Fruit fly (Drosophila melanogaster): ENCODE data around the gene lectin-29Ca.
A peak's percentile ranks its signal among the peaks of the same experiment; 100 is the strongest.

lectin-29Ca gene

DNA sequence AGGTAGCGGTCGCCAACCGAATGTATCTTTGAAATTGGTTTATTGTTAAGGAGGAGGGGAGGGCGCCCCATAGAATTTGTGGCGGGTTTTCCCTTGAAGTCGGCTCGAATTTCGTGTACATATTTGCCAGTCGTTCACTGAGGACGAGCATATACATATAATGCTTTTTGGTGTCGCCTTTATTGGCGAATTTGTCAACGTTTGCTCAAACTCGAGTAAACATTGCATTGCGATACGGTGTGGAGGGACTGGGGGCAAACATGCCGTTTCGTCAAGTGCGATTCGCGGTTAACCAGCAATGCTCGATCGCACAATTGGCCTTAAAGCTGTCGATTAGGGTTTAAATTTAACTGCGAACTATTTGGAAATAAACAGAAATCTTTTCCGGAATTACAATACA lies 23.5 kb upstream of the lectin-29Ca start:
- peak; percentile 34 for TF ChIP-seq fkh (GFP tag; optimal IDR thresholded peaks at IDR 0.05)
- peak; percentile 52 for TF ChIP-seq Eip78C (GFP tag)
- no peak for TF ChIP-seq CG6163 (GFP tag; IDR thresholded peaks at IDR 0.05)
- peak; percentile 4 for TF ChIP-seq Blimp-1 (GFP tag; optimal IDR thresholded peaks at IDR 0.05)
- TF ChIP-seq vri (GFP tag; optimal IDR thresholded peaks at IDR 0.05) = peak; percentile 20
- TF ChIP-seq svp (GFP tag) = peak; percentile 31
- no peak for TF ChIP-seq Eip75B (GFP tag; optimal IDR thresholded peaks at IDR 0.05)
- peak; percentile 23 for TF ChIP-seq esn (GFP tag; optimal IDR thresholded peaks at IDR 0.05)

DNA sequence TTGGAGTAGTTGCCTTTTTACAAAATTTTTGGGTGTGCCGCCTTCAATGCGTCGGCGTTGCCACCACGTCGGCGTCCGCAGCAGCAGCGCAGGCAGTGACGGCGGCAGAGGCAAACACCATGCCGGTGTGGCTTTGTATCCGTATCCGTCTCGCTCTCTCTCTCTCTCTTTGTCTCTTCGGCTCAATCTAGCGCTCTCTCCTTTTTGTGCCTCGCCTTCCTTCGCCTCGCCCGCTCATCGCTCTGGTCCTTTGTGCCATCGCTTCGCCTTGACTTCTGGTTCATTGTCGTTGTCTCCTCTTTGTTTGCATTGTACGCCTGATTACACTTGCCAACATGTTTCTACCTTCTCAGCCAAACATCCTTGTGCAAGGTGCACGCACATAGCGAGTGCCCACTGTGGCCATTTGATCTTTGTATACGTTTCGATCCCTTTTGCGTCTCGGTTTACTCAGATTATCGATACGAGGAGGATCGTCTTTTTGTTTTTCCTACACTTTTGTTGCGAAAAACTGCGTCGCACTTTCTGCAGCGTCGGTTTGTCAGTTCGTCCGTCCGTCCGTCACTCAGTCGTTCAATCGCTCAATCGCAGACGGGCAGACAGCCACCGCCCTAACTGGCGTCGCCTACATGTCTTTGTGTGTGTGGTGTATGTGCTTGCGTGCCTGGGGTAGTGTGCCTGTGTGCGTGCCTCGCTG lies 22.4 kb upstream of the lectin-29Ca start:
- TF ChIP-seq salr (GFP tag; optimal IDR thresholded peaks at IDR 0.05) (peak; percentile 32 to 63), CG10669 (GFP tag; optimal IDR thresholded peaks at IDR 0.05) (peak; percentile 77), achi (GFP tag; optimal IDR thresholded peaks at IDR 0.05) (peak; percentile 72), CG34406 (GFP tag; optimal IDR thresholded peaks at IDR 0.05) (peak; percentile 56), Sox15 (GFP tag; optimal IDR thresholded peaks at IDR 0.05) (peak; percentile 7), CG3032 (tag; optimal IDR thresholded peaks at IDR 0.05) (peak; percentile 63), fd85E (GFP tag; optimal IDR thresholded peaks at IDR 0.05) (peak; percentile 62), Met (GFP tag; optimal IDR thresholded peaks at IDR 0.05) (peak; percentile 80), Ets21C (GFP tag; optimal IDR thresholded peaks at IDR 0.05) (peak; percentile 60), Sox14 (GFP tag; optimal IDR thresholded peaks at IDR 0.05) (peak; percentile 98), CG32006 (GFP tag; optimal IDR thresholded peaks at IDR 0.05) (peak; percentile 65), Hr39 (GFP tag; optimal IDR thresholded peaks at IDR 0.05) (peak; percentile 78), CG7368 (GFP tag; optimal IDR thresholded peaks at IDR 0.05) (peak; percentile 60), CG31627 (GFP tag; optimal IDR thresholded peaks at IDR 0.05) (peak; percentile 73), fd59A (GFP tag; optimal IDR thresholded peaks at IDR 0.05) (peak; percentile 65), Sox102F (GFP tag; optimal IDR thresholded peaks at IDR 0.05) (peak; percentile 88), CG8119 (GFP tag; IDR thresholded peaks at IDR 0.05) (peak; percentile 55; the same call in 2 of the 3 replicates), Blimp-1 (GFP tag; optimal IDR thresholded peaks at IDR 0.05) (peak; percentile 29), CG11294 (GFP tag; IDR thresholded peaks at IDR 0.05) (peak; percentile 51; the same call in 1 of the 2 replicates), cyc (GFP tag; optimal IDR thresholded peaks at IDR 0.05) (peak; percentile 72), pdm3 (GFP tag; optimal IDR thresholded peaks at IDR 0.05) (peak; percentile 75), Eip75B (GFP tag; optimal IDR thresholded peaks at IDR 0.05) (peak; percentile 89), vri (GFP tag; optimal IDR thresholded peaks at IDR 0.05) (peak; percentile 55), CG16779 (tag; optimal IDR thresholded peaks at IDR 0.05) (peak; percentile 61), CG8632 (GFP tag; optimal IDR thresholded peaks at IDR 0.05) (peak; percentile 59), CG9139 (GFP tag; optimal IDR thresholded peaks at IDR 0.05) (peak; percentile 47), OdsH (GFP tag; optimal IDR thresholded peaks at IDR 0.05) (peak; percentile 58), CG8319 (GFP tag; optimal IDR thresholded peaks at IDR 0.05) (peak; percentile 22), Eip93F (GFP tag; optimal IDR thresholded peaks at IDR 0.05) (no peak), Hr4 (GFP tag; optimal IDR thresholded peaks at IDR 0.05) (peak; percentile 56), ss (GFP tag; optimal IDR thresholded peaks at IDR 0.05) (peak; percentile 82 to 90), eg (GFP tag; IDR thresholded peaks at IDR 0.05) (peak; percentile 60), CG11902 (GFP tag; optimal IDR thresholded peaks at IDR 0.05) (peak; percentile 30), CG1621 (tag; optimal IDR thresholded peaks at IDR 0.05) (peak; percentile 71), CG10631 (GFP tag; optimal IDR thresholded peaks at IDR 0.05) (peak; percentile 73), Gug (GFP tag; IDR thresholded peaks at IDR 0.05) (no peak), CG3919 (GFP tag; optimal IDR thresholded peaks at IDR 0.05) (peak; percentile 81), svp (GFP tag) (peak; percentile 99), lz (GFP tag; optimal IDR thresholded peaks at IDR 0.05) (peak; percentile 79), esn (GFP tag; optimal IDR thresholded peaks at IDR 0.05) (peak; percentile 85), fkh (GFP tag; optimal IDR thresholded peaks at IDR 0.05) (peak; percentile 16), CG6276 (GFP tag; optimal IDR thresholded peaks at IDR 0.05) (peak; percentile 16), dac (GFP tag; optimal IDR thresholded peaks at IDR 0.05) (peak; percentile 14), Ets96B (tag; optimal IDR thresholded peaks at IDR 0.05) (peak; percentile 76), acj6 (GFP tag; optimal IDR thresholded peaks at IDR 0.05) (peak; percentile 65), Lpt (GFP tag; optimal IDR thresholded peaks at IDR 0.05) (peak; percentile 67)

Data from whole organism, prepupa.